Worm (Caenorhabditis elegans) whole organism, mixed stage, embryonic: ENCODE results near the gene acer-1.

Experiments used
- ces-1 ChIP-seq: fragments of 150-350 bp; optimal IDR thresholded peaks from 2 replicates; lab custom pipeline; 2014; ENCODE audit warnings: missing biosample characterization, missing genetic modification reagents, missing genetic modification characterization
- lin-13 ChIP-seq: fragments of 150-350 bp; optimal IDR thresholded peaks from 2 replicates; lab custom pipeline; 2014; ENCODE audit warnings: missing biosample characterization, missing genetic modification characterization
- nhr-237 ChIP-seq: fragments of 150-350 bp; optimal IDR thresholded peaks from 2 replicates; lab custom pipeline; 2014; ENCODE audit warnings: missing biosample characterization, missing genetic modification characterization
- pha-4 ChIP-seq: fragments of 150-350 bp; optimal IDR thresholded peaks from 2 replicates; lab custom pipeline; 2018; ENCODE audit warnings: missing biosample characterization, missing genetic modification reagents, missing genetic modification characterization

- TF ChIP-seq lin-13 (tag; lab: Kevin White, UChicago) (no peak), nhr-237 (tag; lab: Kevin White, UChicago) (no peak), pha-4 (no peak), ces-1 (no peak)
These were observed 48.2 kb downstream of the acer-1 start for ce11 chrII:6842009-6842408.
